Fruit fly (Drosophila melanogaster): ENCODE measurements around the gene strat.

Gene strat

dm6 chr2L:8276287-8276686 lies 43.8 kb upstream of the strat start (continued):
- TF ChIP-seq CG8765 (GFP tag; IDR thresholded peaks at IDR 0.05) (no peak), Dp (GFP tag; optimal IDR thresholded peaks at IDR 0.05) (no peak), CG15696 (tag; optimal IDR thresholded peaks at IDR 0.05) (peak; percentile 85), CG4854 (GFP tag; optimal IDR thresholded peaks at IDR 0.05) (no peak), gsb-n (tag; optimal IDR thresholded peaks at IDR 0.05) (peak; percentile 7), CG7987 (GFP tag; optimal IDR thresholded peaks at IDR 0.05) (no peak), Xbp1 (GFP tag; optimal IDR thresholded peaks at IDR 0.05) (no peak), pzg (GFP tag; optimal IDR thresholded peaks at IDR 0.05) (no peak), YL-1 (GFP tag; optimal IDR thresholded peaks at IDR 0.05) (no peak), CG7357 (GFP tag; IDR thresholded peaks at IDR 0.05) (no peak), Vsx1 (GFP tag; optimal IDR thresholded peaks at IDR 0.05) (no peak), ac (GFP tag; optimal IDR thresholded peaks at IDR 0.05) (peak; percentile 81), psq (GFP tag; optimal IDR thresholded peaks at IDR 0.05) (no peak), Six4 (GFP tag; optimal IDR thresholded peaks at IDR 0.05) (no peak), hth (optimal IDR thresholded peaks at IDR 0.05) (no peak), dimm (GFP tag; IDR thresholded peaks at IDR 0.05) (no peak), CG4328 (GFP tag; optimal IDR thresholded peaks at IDR 0.05) (no peak), grn (GFP tag; optimal IDR thresholded peaks at IDR 0.05) (no peak), twi (tag; optimal IDR thresholded peaks at IDR 0.05) (peak; percentile 23), slp2 (GFP tag; optimal IDR thresholded peaks at IDR 0.05) (no peak), peb (GFP tag; IDR thresholded peaks at IDR 0.05) (no peak), lmd (GFP tag; IDR thresholded peaks at IDR 0.05) (no peak), Oli (tag; optimal IDR thresholded peaks at IDR 0.05) (no peak), gem (tag; optimal IDR thresholded peaks at IDR 0.05) (peak; percentile 10), dmrt11E (tag; optimal IDR thresholded peaks at IDR 0.05) (peak; percentile 70), CG10959 (GFP tag; IDR thresholded peaks at IDR 0.05) (0 out of 2 replicates have a peak, but pooled peaks have one; percentile 33), fu2 (GFP tag; optimal IDR thresholded peaks at IDR 0.05) (no peak), Adf1 (GFP tag; IDR thresholded peaks at IDR 0.05) (no peak), z (GFP tag; IDR thresholded peaks at IDR 0.05) (no peak), Sry-β (GFP tag; optimal IDR thresholded peaks at IDR 0.05) (no peak), CG12744 (GFP tag; optimal IDR thresholded peaks at IDR 0.05) (peak; percentile 3), CG7786 (GFP tag; optimal IDR thresholded peaks at IDR 0.05) (no peak), tio (GFP tag; optimal IDR thresholded peaks at IDR 0.05) (no peak), Spps (tag; optimal IDR thresholded peaks at IDR 0.05) (no peak), odd (GFP tag; optimal IDR thresholded peaks at IDR 0.05) (peak; percentile 32)

- TF ChIP-seq gcm2 (GFP tag; optimal IDR thresholded peaks at IDR 0.05) (no peak), sd (tag; optimal IDR thresholded peaks at IDR 0.05) (peak; percentile 24), CG13894 (tag; optimal IDR thresholded peaks at IDR 0.05) (peak; percentile 61), B-H2 (GFP tag; optimal IDR thresholded peaks at IDR 0.05) (peak; percentile 33), cg (GFP tag; optimal IDR thresholded peaks at IDR 0.05) (peak; percentile 19), Rfx (GFP tag; IDR thresholded peaks at IDR 0.05) (no peak), chm (GFP tag; IDR thresholded peaks at IDR 0.05) (0 out of 2 replicates have a peak, but pooled peaks have one; percentile 19), Pdp1 (GFP tag; optimal IDR thresholded peaks at IDR 0.05) (peak in 1 of 2 experiments; percentile 66), CG12769 (tag; optimal IDR thresholded peaks at IDR 0.05) (peak; percentile 11), CG13624 (GFP tag; optimal IDR thresholded peaks at IDR 0.05) (peak; percentile 12), tio (GFP tag; optimal IDR thresholded peaks at IDR 0.05) (no peak), crol (GFP tag; IDR thresholded peaks at IDR 0.05) (peak; percentile 61), chinmo (GFP tag; IDR thresholded peaks at IDR 0.05; ENCODE audit: partially characterized antibody) (peak; percentile 62; the same call in 1 of the 4 replicates)
These were observed 43.2 kb upstream of the strat start for dm6 chr2L:8276880-8277279.

All from whole organism, embryonic.